Worm (Caenorhabditis elegans): ENCODE results near the gene fnip-2.

ce11 chrIV:2220896-2221295 is 1.7 kb upstream of the fnip-2 start:
- TF ChIP-seq snpc-1.3 (tag; optimal IDR thresholded peaks at IDR 0.05; ENCODE audit: insufficient read depth) (no peak), F49E8.2 (tag; optimal IDR thresholded peaks at IDR 0.05; ENCODE audit: insufficient read depth) (no peak), ama-1 (optimal IDR thresholded peaks at IDR 0.05) (no peak), ama-1 (GFP tag; optimal IDR thresholded peaks at IDR 0.05) (no peak), tlf-1 (GFP tag; optimal IDR thresholded peaks at IDR 0.05) (no peak), rec-8 (tag; optimal IDR thresholded peaks at IDR 0.05) (no peak), lin-35 (GFP tag; optimal IDR thresholded peaks at IDR 0.05) (no peak), mes-4 (tag; optimal IDR thresholded peaks at IDR 0.05) (no peak)
